Worm (Caenorhabditis elegans) whole organism, L3 larva: ENCODE data around the gene pals-37.

ENCODE experiments used
- ZK546.5 ChIP-seq: sonication (generic microtip); optimal IDR thresholded peaks from 2 replicates; lab custom pipeline; 2017; ENCODE audit warnings: missing biosample characterization, missing genetic modification characterization
- aly-2 ChIP-seq: fragments of 150-350 bp; optimal IDR thresholded peaks from 2 replicates; lab custom pipeline; 2014; ENCODE audit warnings: missing biosample characterization, missing genetic modification characterization
- ceh-16 ChIP-seq: sonication (generic microtip); optimal IDR thresholded peaks from 2 replicates; lab custom pipeline; 2017; ENCODE audit warnings: missing biosample characterization, missing genetic modification characterization
- egl-5 ChIP-seq: fragments of 150-350 bp; optimal IDR thresholded peaks from 2 replicates; lab custom pipeline; 2017; ENCODE audit warnings: missing biosample characterization, missing genetic modification reagents, missing genetic modification characterization, inconsistent platforms
- fkh-10 ChIP-seq: sonication (generic microtip); optimal IDR thresholded peaks from 2 replicates; lab custom pipeline; 2017; ENCODE audit warnings: missing biosample characterization, missing genetic modification reagents, missing genetic modification characterization
- mdl-1 ChIP-seq: fragments of 150-350 bp; optimal IDR thresholded peaks from 2 replicates; lab custom pipeline; 2014; ENCODE audit warnings: missing biosample characterization, missing genetic modification characterization
- nhr-11 ChIP-seq: fragments of 150-350 bp; optimal IDR thresholded peaks from 2 replicates; lab custom pipeline; 2014; ENCODE audit warnings: missing biosample characterization, missing genetic modification characterization
- nhr-12 ChIP-seq: fragments of 150-350 bp; optimal IDR thresholded peaks from 2 replicates; lab custom pipeline; 2014; ENCODE audit warnings: missing biosample characterization, missing genetic modification characterization
- nhr-28 ChIP-seq: fragments of 150-350 bp; optimal IDR thresholded peaks from 2 replicates; lab custom pipeline; 2014; ENCODE audit warnings: missing biosample characterization, missing genetic modification characterization

DNA sequence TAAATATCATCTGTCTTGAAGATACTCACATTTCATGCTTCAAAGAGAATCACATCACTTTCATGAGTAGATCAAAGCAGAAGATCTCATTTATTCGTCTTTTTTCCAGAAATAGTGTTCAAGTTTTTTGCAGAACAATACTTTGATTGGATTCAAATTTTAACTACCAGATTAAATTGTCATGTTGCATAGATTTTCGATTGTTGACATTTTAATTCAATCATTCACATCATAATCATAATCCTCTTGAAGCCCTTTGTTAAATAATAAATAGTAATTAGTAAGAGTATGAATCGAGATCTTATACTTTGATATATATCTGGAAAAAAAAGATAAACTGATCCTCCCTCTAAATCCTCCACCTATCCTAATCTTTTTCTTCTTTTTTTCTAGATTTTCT is 13.5 kb downstream of the pals-37 start:
- no peak for TF ChIP-seq aly-2 (tag; lab: Kevin White, UChicago)
- TF ChIP-seq egl-5 (tag; lab: Kevin White, UChicago) = no peak
- TF ChIP-seq nhr-11 (tag; lab: Kevin White, UChicago) = no peak
- TF ChIP-seq nhr-12 (tag; lab: Kevin White, UChicago) = no peak
- TF ChIP-seq ceh-16 (tag; lab: Kevin White, UChicago) = no peak
- no peak for TF ChIP-seq ZK546.5 (tag; lab: Kevin White, UChicago)
- no peak for TF ChIP-seq fkh-10 (GFP tag; lab: Kevin White, UChicago)
- no peak for TF ChIP-seq mdl-1 (tag; lab: Kevin White, UChicago)
- TF ChIP-seq nhr-28 = no peak
